Fruit fly (Drosophila melanogaster) whole organism, embryonic: ENCODE data around the gene CG6479.
A peak's percentile ranks its signal among the peaks of the same experiment; 100 is the strongest.

ENCODE experiments used
- Awh ChIP-seq: fragments of 200-800 bp; sonication (Bioruptor generic); IDR thresholded peaks from 2 replicates; pipeline ENCODE4, ENCODE4 v1.3.6; 2022; ENCODE audit warnings: missing biosample characterization, missing genetic modification characterization
- Bdp1 ChIP-seq: fragments of 200-800 bp; sonication (Bioruptor generic); optimal IDR thresholded peaks from 3 replicates; lab custom pipeline; 2016; ENCODE audit warnings: missing biosample characterization, missing genetic modification characterization
- CG10462 ChIP-seq: fragments of 200-800 bp; sonication (Bioruptor generic); optimal IDR thresholded peaks from 2 replicates; lab custom pipeline; 2016; ENCODE audit warnings: missing biosample characterization, missing genetic modification characterization
- CG11085 ChIP-seq: fragments of 200-800 bp; sonication (Bioruptor generic); IDR thresholded peaks from 2 replicates; pipeline ENCODE4 v1.3.6; 2022; ENCODE audit warnings: missing biosample characterization, missing genetic modification characterization
- CG11093 ChIP-seq: fragments of 200-800 bp; sonication (Bioruptor generic); IDR thresholded peaks from 3 replicates; pipeline ENCODE4 v1.3.6; 2022; ENCODE audit warnings: missing biosample characterization, missing genetic modification characterization
- CG11456 ChIP-seq: fragments of 200-800 bp; sonication (Bioruptor generic); IDR thresholded peaks from 3 replicates; pipeline ENCODE4 v1.3.6; 2022; ENCODE audit warnings: missing biosample characterization, missing genetic modification characterization
- CG11560 ChIP-seq: fragments of 200-800 bp; sonication (Bioruptor generic); IDR thresholded peaks from 3 replicates; pipeline ENCODE4 v1.3.6; 2022; ENCODE audit warnings: missing biosample characterization, missing genetic modification characterization
- CG12071 ChIP-seq: fragments of 200-800 bp; sonication (Bioruptor generic); optimal IDR thresholded peaks from 3 replicates; lab custom pipeline; 2018; ENCODE audit warnings: missing biosample characterization, mild to moderate bottlenecking, missing genetic modification characterization
- CG13296 ChIP-seq: fragments of 200-800 bp; sonication (Bioruptor generic); optimal IDR thresholded peaks from 3 replicates; lab custom pipeline; 2018; ENCODE audit warnings: missing biosample characterization, mild to moderate bottlenecking, missing genetic modification characterization
- CG16863 ChIP-seq: fragments of 200-800 bp; sonication (Bioruptor generic); optimal IDR thresholded peaks from 3 replicates; lab custom pipeline; 2016; ENCODE audit warnings: missing biosample characterization, missing genetic modification characterization
- CG2202 ChIP-seq: fragments of 200-800 bp; sonication (Bioruptor generic); optimal IDR thresholded peaks from 2 replicates; lab custom pipeline; 2018; ENCODE audit warnings: missing biosample characterization, mild to moderate bottlenecking, missing genetic modification characterization
- CG3065 ChIP-seq: fragments of 200-800 bp; sonication (Bioruptor generic); optimal IDR thresholded peaks from 2 replicates; lab custom pipeline; 2016; ENCODE audit warnings: missing biosample characterization, missing genetic modification characterization
- CG32532 ChIP-seq: fragments of 200-800 bp; sonication (Bioruptor generic); IDR thresholded peaks from 2 replicates; pipeline ENCODE4 v1.3.6; 2022; ENCODE audit warnings: missing biosample characterization, missing genetic modification characterization
- CG32767 ChIP-seq: fragments of 200-800 bp; sonication (Bioruptor generic); IDR thresholded peaks from 2 replicates; pipeline ENCODE4 v1.3.6; 2022; ENCODE audit warnings: missing biosample characterization, missing genetic modification characterization
- CG4360 ChIP-seq: fragments of 200-800 bp; sonication (Bioruptor generic); IDR thresholded peaks from 2 replicates; pipeline ENCODE4 v1.3.6; 2022; ENCODE audit warnings: missing biosample characterization, missing genetic modification characterization
- CG5245 ChIP-seq: fragments of 200-800 bp; sonication (Bioruptor generic); optimal IDR thresholded peaks from 3 replicates; lab custom pipeline; 2016; ENCODE audit warnings: missing biosample characterization, missing genetic modification characterization
- CG7556 ChIP-seq: fragments of 200-800 bp; sonication (Bioruptor generic); optimal IDR thresholded peaks from 2 replicates; lab custom pipeline; 2017; ENCODE audit warnings: missing biosample characterization, mild to moderate bottlenecking, missing genetic modification characterization
- D19B ChIP-seq: fragments of 200-800 bp; sonication (Bioruptor generic); optimal IDR thresholded peaks from 2 replicates; lab custom pipeline; 2017; ENCODE audit warnings: missing biosample characterization, mild to moderate bottlenecking, missing genetic modification characterization
- Ets97D ChIP-seq: fragments of 200-800 bp; sonication (Bioruptor generic); optimal IDR thresholded peaks from 3 replicates; lab custom pipeline; 2016; ENCODE audit warnings: missing biosample characterization, missing genetic modification characterization
- Fer2 ChIP-seq: fragments of 200-800 bp; sonication (Bioruptor generic); optimal IDR thresholded peaks from 2 replicates; lab custom pipeline; 2018; ENCODE audit warnings: missing biosample characterization, mild to moderate bottlenecking, missing genetic modification characterization, moderate library complexity
- GATAe ChIP-seq: fragments of 200-800 bp; sonication (Bioruptor generic); conservative IDR thresholded peaks from 2 replicates; pipeline ENCODE4 v1.3.6; 2022; ENCODE audit warnings: missing biosample characterization, missing genetic modification characterization
- Gug ChIP-seq: fragments of 200-800 bp; sonication (Bioruptor generic); IDR thresholded peaks from 4 replicates; pipeline ENCODE4 v1.3.6; 2022; ENCODE audit warnings: missing biosample characterization, missing genetic modification characterization
- Hey ChIP-seq: fragments of 200-800 bp; sonication (Bioruptor generic); optimal IDR thresholded peaks from 3 replicates; lab custom pipeline; 2018; ENCODE audit warnings: missing biosample characterization, mild to moderate bottlenecking, missing genetic modification characterization
- Lim3 ChIP-seq: fragments of 200-800 bp; sonication (Bioruptor generic); IDR thresholded peaks from 2 replicates; pipeline ENCODE4 v1.3.6; 2022; ENCODE audit warnings: missing biosample characterization, missing genetic modification characterization
- Oaz ChIP-seq: fragments of 200-800 bp; sonication (Bioruptor generic); IDR thresholded peaks from 2 replicates; pipeline ENCODE4 v1.3.6; 2022; ENCODE audit warnings: missing biosample characterization, missing genetic modification characterization
- Oli ChIP-seq: fragments of 200-800 bp; sonication (Bioruptor generic); optimal IDR thresholded peaks from 2 replicates; lab custom pipeline; 2018; ENCODE audit warnings: missing biosample characterization, mild to moderate bottlenecking, missing genetic modification characterization, moderate library complexity
- Opbp ChIP-seq: fragments of 200-800 bp; sonication (Bioruptor generic); IDR thresholded peaks from 3 replicates; pipeline ENCODE4 v1.3.6; 2022; ENCODE audit warnings: missing biosample characterization, missing genetic modification characterization; ENCODE audit not compliant: partially characterized antibody
- Side ChIP-seq: fragments of 200-800 bp; sonication (Bioruptor generic); optimal IDR thresholded peaks from 2 replicates; lab custom pipeline; 2016; ENCODE audit warnings: missing biosample characterization, missing genetic modification characterization
- Six4 ChIP-seq: fragments of 200-800 bp; sonication (Bioruptor generic); optimal IDR thresholded peaks from 2 replicates; lab custom pipeline; 2016; ENCODE audit warnings: missing biosample characterization, missing genetic modification characterization
- Spps ChIP-seq: fragments of 200-800 bp; sonication (Bioruptor generic); optimal IDR thresholded peaks from 2 replicates; lab custom pipeline; 2018; ENCODE audit warnings: missing biosample characterization, mild to moderate bottlenecking, missing genetic modification characterization
- Sry-δ ChIP-seq: fragments of 200-800 bp; sonication (Bioruptor generic); optimal IDR thresholded peaks from 2 replicates; lab custom pipeline; 2016; ENCODE audit warnings: missing biosample characterization, missing genetic modification characterization
- Ssrp ChIP-seq: fragments of 200-800 bp; sonication (Bioruptor generic); optimal IDR thresholded peaks from 2 replicates; lab custom pipeline; 2018; ENCODE audit warnings: missing biosample characterization, mild to moderate bottlenecking, missing genetic modification characterization, moderate library complexity
- Stat92E ChIP-seq, 3 experiments: fragments of >200 bp in 2 of 3; fragments of 200-800 bp in 1 of 3; sonication (Bioruptor generic) in 1 of 3; optimal IDR thresholded peaks; 2 replicates each; lab custom pipeline; 2017 to 2019; ENCODE audit warnings: missing biosample characterization in 3 of 3, missing genetic modification characterization in 3 of 3, mild to moderate bottlenecking in 1 of 3, moderate library complexity in 1 of 3
- Xrp1 ChIP-seq: fragments of 200-800 bp; sonication (Bioruptor generic); IDR thresholded peaks from 2 replicates; pipeline ENCODE4 v1.3.6; 2022; ENCODE audit warnings: missing biosample characterization, missing genetic modification characterization
- abd-A ChIP-seq: fragments of 200-800 bp; sonication (Bioruptor generic); optimal IDR thresholded peaks from 3 replicates; lab custom pipeline; 2019; ENCODE audit warnings: missing biosample characterization, mild to moderate bottlenecking, missing genetic modification characterization, moderate library complexity
- bigmax ChIP-seq: fragments of 200-800 bp; sonication (Bioruptor generic); optimal IDR thresholded peaks from 2 replicates; lab custom pipeline; 2018; ENCODE audit warnings: missing biosample characterization, mild to moderate bottlenecking, missing genetic modification characterization
- bsh ChIP-seq, 2 experiments: fragments of 200-800 bp; sonication (Bioruptor generic); optimal IDR thresholded peaks; 2 replicates each; lab custom pipeline; 2017 to 2018; ENCODE audit warnings: mild to moderate bottlenecking in 2 of 2, missing biosample characterization in 2 of 2, missing genetic modification characterization in 2 of 2, moderate library complexity in 1 of 2
- chif ChIP-seq, 2 experiments: fragments of 200-800 bp; sonication (Bioruptor generic); optimal IDR thresholded peaks; 3 replicates each; lab custom pipeline; 2016; ENCODE audit warnings: missing biosample characterization in 2 of 2, missing genetic modification characterization in 2 of 2
- chinmo ChIP-seq: fragments of 200-800 bp; sonication (Bioruptor generic); IDR thresholded peaks from 4 replicates; pipeline ENCODE4 v1.3.6; 2022; ENCODE audit warnings: missing biosample characterization, missing genetic modification characterization; ENCODE audit not compliant: partially characterized antibody
- croc ChIP-seq: fragments of 200-800 bp; sonication (Bioruptor generic); conservative IDR thresholded peaks from 3 replicates; pipeline ENCODE4 v1.3.6; 2022; ENCODE audit warnings: missing biosample characterization, missing genetic modification characterization
- da ChIP-seq: fragments of 200-800 bp; sonication (Bioruptor generic); optimal IDR thresholded peaks from 2 replicates; lab custom pipeline; 2016; ENCODE audit warnings: missing biosample characterization, missing genetic modification characterization
- gro ChIP-seq: fragments of 200-800 bp; sonication (Bioruptor generic); optimal IDR thresholded peaks from 2 replicates; lab custom pipeline; 2016; ENCODE audit warnings: missing biosample characterization, missing genetic modification characterization
- hbn ChIP-seq: fragments of 200-800 bp; sonication (Bioruptor generic); IDR thresholded peaks from 2 replicates; pipeline ENCODE4 v1.3.6; 2022; ENCODE audit warnings: missing biosample characterization, missing genetic modification characterization; ENCODE audit not compliant: partially characterized antibody
- her ChIP-seq: fragments of 200-800 bp; sonication (Bioruptor generic); optimal IDR thresholded peaks from 2 replicates; lab custom pipeline; 2016; ENCODE audit warnings: missing biosample characterization, missing genetic modification characterization
- lola ChIP-seq, 3 experiments: fragments of >200 bp in 2 of 3; fragments of 200-800 bp in 1 of 3; sonication (Bioruptor generic) in 1 of 3; optimal IDR thresholded peaks; 2 replicates each; lab custom pipeline; 2017 to 2019; ENCODE audit warnings: missing biosample characterization in 3 of 3, missing genetic modification characterization in 3 of 3, mild to moderate bottlenecking in 1 of 3, moderate library complexity in 1 of 3
- mam ChIP-seq: fragments of 200-800 bp; sonication (Bioruptor generic); optimal IDR thresholded peaks from 3 replicates; lab custom pipeline; 2016; ENCODE audit warnings: missing biosample characterization, missing genetic modification characterization
- oc ChIP-seq: fragments of 200-800 bp; sonication (Bioruptor generic); optimal IDR thresholded peaks from 2 replicates; lab custom pipeline; 2018; ENCODE audit warnings: missing biosample characterization, mild to moderate bottlenecking, missing genetic modification characterization, moderate library complexity
- pho ChIP-seq: fragments of 200-800 bp; sonication (Bioruptor generic); optimal IDR thresholded peaks from 2 replicates; lab custom pipeline; 2016; ENCODE audit warnings: missing biosample characterization, missing genetic modification characterization
- pum ChIP-seq: fragments of 200-800 bp; sonication (Bioruptor generic); optimal IDR thresholded peaks from 2 replicates; lab custom pipeline; 2016; ENCODE audit warnings: missing biosample characterization, missing genetic modification characterization
- tll ChIP-seq, 2 experiments: fragments of 200-800 bp in 1 of 2; fragments of >200 bp in 1 of 2; sonication (Bioruptor generic) in 1 of 2; optimal IDR thresholded peaks; 2 replicates each; lab custom pipeline; 2017 to 2019; ENCODE audit warnings: missing biosample characterization in 2 of 2, missing genetic modification characterization in 2 of 2, mild to moderate bottlenecking in 1 of 2, moderate library complexity in 1 of 2
- ttk ChIP-seq: fragments of 200-800 bp; sonication (Bioruptor generic); IDR thresholded peaks from 2 replicates; pipeline ENCODE4 v2.1.2; 2022; ENCODE audit warnings: missing biosample characterization, missing genetic modification characterization
- twi ChIP-seq: fragments of 200-800 bp; optimal IDR thresholded peaks from 2 replicates; lab custom pipeline; 2019; ENCODE audit warnings: missing biosample characterization, mild to moderate bottlenecking, missing genetic modification characterization, moderate library complexity

The CG6479 gene

dm6 chr3L:17379311-17379710 lies 40.2 kb upstream of the CG6479 start, which contains the start of gene Cad74A (continued):
- peak; percentile 9 for TF ChIP-seq oc
- TF ChIP-seq abd-A: no peak
- TF ChIP-seq croc (GFP tag; lab: Robert Waterston, UW): no peak
- no peak for TF ChIP-seq Fer2
- TF ChIP-seq CG10462 (GFP tag; lab: Kevin White, UChicago): no peak
- no peak for TF ChIP-seq gro
- TF ChIP-seq hbn (GFP tag; lab: Robert Waterston, UW): no peak
- TF ChIP-seq CG12071 (GFP tag; lab: Kevin White, UChicago): no peak
- no peak for TF ChIP-seq bsh (GFP tag; optimal IDR thresholded peaks at IDR 0.05; lab: Kevin White, UChicago)
- no peak for TF ChIP-seq CG16863 (GFP tag; lab: Kevin White, UChicago)
- TF ChIP-seq CG32767 (GFP tag; lab: Robert Waterston, UW): no peak
- TF ChIP-seq Oli (tag; lab: Kevin White, UChicago): no peak
- no peak for TF ChIP-seq Side (GFP tag; lab: Kevin White, UChicago)
- no peak for TF ChIP-seq CG11456 (GFP tag; lab: Robert Waterston, UW)
- no peak for TF ChIP-seq Hey (tag; lab: Kevin White, UChicago)
- TF ChIP-seq Oaz: no peak
- TF ChIP-seq CG3065 (GFP tag; lab: Kevin White, UChicago): no peak
- no peak for TF ChIP-seq CG11093 (GFP tag; lab: Robert Waterston, UW)
- TF ChIP-seq Spps (tag; lab: Kevin White, UChicago): no peak
- TF ChIP-seq D19B (GFP tag; lab: Kevin White, UChicago): no peak
- TF ChIP-seq CG13296 (GFP tag; lab: Kevin White, UChicago): no peak
- TF ChIP-seq chif (GFP tag; optimal IDR thresholded peaks at IDR 0.05; lab: Kevin White, UChicago): no peak
- peak; percentile 50; the same call in 1 of the 3 replicates for TF ChIP-seq Opbp (GFP tag; lab: Robert Waterston, UW)
- no peak for TF ChIP-seq her (GFP tag; lab: Kevin White, UChicago)
- no peak for TF ChIP-seq Xrp1 (GFP tag; lab: Robert Waterston, UW)
- TF ChIP-seq Awh (GFP tag; lab: Robert Waterston, UW): 0 out of 2 replicates have a peak, but pooled peaks have one; percentile 7
- TF ChIP-seq Lim3 (GFP tag; lab: Robert Waterston, UW): no peak
- TF ChIP-seq Six4 (GFP tag; lab: Kevin White, UChicago): no peak
- TF ChIP-seq Stat92E (GFP tag; optimal IDR thresholded peaks at IDR 0.05; lab: Kevin White, UChicago): no peak
- TF ChIP-seq Bdp1 (GFP tag; lab: Kevin White, UChicago): no peak
- TF ChIP-seq da (GFP tag; lab: Kevin White, UChicago): no peak
- TF ChIP-seq ttk: no peak
- no peak for TF ChIP-seq tll (GFP tag; optimal IDR thresholded peaks at IDR 0.05; lab: Kevin White, UChicago)
- TF ChIP-seq Ets97D (GFP tag; lab: Kevin White, UChicago): no peak
- no peak for TF ChIP-seq CG2202 (tag; lab: Kevin White, UChicago)
- TF ChIP-seq lola (GFP tag; optimal IDR thresholded peaks at IDR 0.05; lab: Kevin White, UChicago): no peak
- TF ChIP-seq CG11085: no peak
- no peak for TF ChIP-seq CG5245 (GFP tag; lab: Kevin White, UChicago)
- TF ChIP-seq GATAe (GFP tag; lab: Robert Waterston, UW): no peak
- TF ChIP-seq Ssrp (tag; lab: Kevin White, UChicago): no peak
- no peak for TF ChIP-seq Sry-δ (GFP tag; lab: Kevin White, UChicago)
- TF ChIP-seq pum (GFP tag; lab: Kevin White, UChicago): no peak
- TF ChIP-seq twi (tag; lab: Kevin White, UChicago): no peak
- no peak for TF ChIP-seq pho (GFP tag; lab: Kevin White, UChicago)
- peak; percentile 61 for TF ChIP-seq CG4360
- TF ChIP-seq Gug (GFP tag; lab: Robert Waterston, UW): no peak
- peak; percentile 97 for TF ChIP-seq chinmo (GFP tag; lab: Robert Waterston, UW)
- no peak for TF ChIP-seq mam (GFP tag; lab: Kevin White, UChicago)
- no peak for TF ChIP-seq bigmax
- no peak for TF ChIP-seq CG11560
- peak; percentile 52; the same call in 1 of the 2 replicates for TF ChIP-seq CG32532 (GFP tag; lab: Robert Waterston, UW)
- TF ChIP-seq CG7556: no peak
